Fruit fly (Drosophila melanogaster): Measurements from ENCODE around the gene ND-B17.2.

Gene ND-B17.2

dm6 chr2L:2542491-2542890, 37.5 kb downstream of the ND-B17.2 start:
- no peak for TF ChIP-seq noc (tag; optimal IDR thresholded peaks at IDR 0.05)
